Worm (Caenorhabditis elegans) whole organism, L2 larva: Measurements from ENCODE around the gene fbxb-15.

Experiments
- C34F6.9 ChIP-seq: fragments of 150-350 bp; optimal IDR thresholded peaks from 2 replicates; lab custom pipeline; 2014; ENCODE audit warnings: missing biosample characterization, missing genetic modification characterization
- F13H6.1 ChIP-seq: sonication (generic microtip); optimal IDR thresholded peaks from 2 replicates; lab custom pipeline; 2016; ENCODE audit warnings: missing genetic modification characterization, missing compliant biosample characterization
- R02D3.7 ChIP-seq: fragments of 150-350 bp; optimal IDR thresholded peaks from 2 replicates; lab custom pipeline; 2014; ENCODE audit warnings: missing biosample characterization, missing genetic modification characterization
- alr-1 ChIP-seq: fragments of 150-350 bp; optimal IDR thresholded peaks from 2 replicates; lab custom pipeline; 2014; ENCODE audit warnings: missing biosample characterization, missing genetic modification characterization
- aly-2 ChIP-seq: fragments of 150-350 bp; optimal IDR thresholded peaks from 2 replicates; lab custom pipeline; 2014; ENCODE audit warnings: missing biosample characterization, missing genetic modification characterization
- ama-1 ChIP-seq: fragments of 150-350 bp; optimal IDR thresholded peaks from 2 replicates; lab custom pipeline; 2018; ENCODE audit warnings: inconsistent platforms
- ceh-16 ChIP-seq: fragments of 150-350 bp; optimal IDR thresholded peaks from 2 replicates; lab custom pipeline; 2014; ENCODE audit warnings: missing biosample characterization, missing genetic modification characterization
- ceh-82 ChIP-seq: fragments of 150-350 bp; optimal IDR thresholded peaks from 2 replicates; lab custom pipeline; 2014; ENCODE audit warnings: missing biosample characterization, missing genetic modification characterization
- egl-27 ChIP-seq: sonication (generic microtip); optimal IDR thresholded peaks from 3 replicates; lab custom pipeline; 2017; ENCODE audit warnings: missing biosample characterization, missing genetic modification reagents, missing genetic modification characterization
- fos-1 ChIP-seq: fragments of 150-350 bp; optimal IDR thresholded peaks from 2 replicates; lab custom pipeline; 2014; ENCODE audit warnings: missing biosample characterization, missing genetic modification characterization
- gmeb-1 ChIP-seq: fragments of 150-350 bp; optimal IDR thresholded peaks from 2 replicates; lab custom pipeline; 2014; ENCODE audit warnings: missing biosample characterization, missing genetic modification characterization
- lin-11 ChIP-seq: fragments of 150-350 bp; sonication (generic microtip); optimal IDR thresholded peaks from 2 replicates; lab custom pipeline; 2014; ENCODE audit warnings: missing biosample characterization, missing genetic modification characterization, inconsistent platforms, mixed read lengths
- lin-39 ChIP-seq: fragments of 150-350 bp; optimal IDR thresholded peaks from 2 replicates; lab custom pipeline; 2014; ENCODE audit warnings: missing biosample characterization, missing genetic modification reagents, missing genetic modification characterization
- mab-5 ChIP-seq: fragments of 150-350 bp; optimal IDR thresholded peaks from 2 replicates; lab custom pipeline; 2014; ENCODE audit warnings: missing biosample characterization, missing genetic modification characterization
- mdl-1 ChIP-seq, 2 experiments: fragments of 150-350 bp in 1 of 2; sonication (generic microtip) in 1 of 2; optimal IDR thresholded peaks; 2 replicates each; lab custom pipeline; 2017; ENCODE audit warnings: missing biosample characterization in 2 of 2, missing genetic modification characterization in 2 of 2
- nhr-10 ChIP-seq: sonication (generic microtip); optimal IDR thresholded peaks from 2 replicates; lab custom pipeline; 2017; ENCODE audit warnings: missing biosample characterization, missing genetic modification characterization
- nhr-11 ChIP-seq: fragments of 150-350 bp; optimal IDR thresholded peaks from 2 replicates; lab custom pipeline; 2014; ENCODE audit warnings: missing biosample characterization, missing genetic modification characterization
- nhr-21 ChIP-seq: fragments of 150-350 bp; optimal IDR thresholded peaks from 2 replicates; lab custom pipeline; 2014; ENCODE audit warnings: missing biosample characterization, missing genetic modification characterization
- nhr-25 ChIP-seq: fragments of 150-350 bp; sonication (generic microtip); optimal IDR thresholded peaks from 3 replicates; lab custom pipeline; 2014; ENCODE audit warnings: missing biosample characterization, missing genetic modification characterization
- nhr-6 ChIP-seq: fragments of 150-350 bp; optimal IDR thresholded peaks from 2 replicates; lab custom pipeline; 2014; ENCODE audit warnings: missing biosample characterization, missing genetic modification characterization
- nhr-77 ChIP-seq: fragments of 150-350 bp; optimal IDR thresholded peaks from 2 replicates; lab custom pipeline; 2014; ENCODE audit warnings: missing biosample characterization, missing genetic modification characterization
- peb-1 ChIP-seq: fragments of 150-350 bp; optimal IDR thresholded peaks from 2 replicates; lab custom pipeline; 2014; ENCODE audit warnings: missing biosample characterization, missing genetic modification characterization
- sem-4 ChIP-seq: fragments of 150-350 bp; optimal IDR thresholded peaks from 2 replicates; lab custom pipeline; 2014; ENCODE audit warnings: missing biosample characterization, missing genetic modification reagents, missing genetic modification characterization
- skn-1 ChIP-seq: sonication (generic microtip); optimal IDR thresholded peaks from 2 replicates; lab custom pipeline; 2017; ENCODE audit warnings: missing biosample characterization, missing genetic modification characterization
- sma-3 ChIP-seq: sonication (generic microtip); optimal IDR thresholded peaks from 2 replicates; lab custom pipeline; 2016; ENCODE audit warnings: missing genetic modification reagents, missing genetic modification characterization, missing compliant biosample characterization
- snpc-4 ChIP-seq: fragments of 150-350 bp; optimal IDR thresholded peaks from 2 replicates; lab custom pipeline; 2014; ENCODE audit warnings: missing biosample characterization, missing genetic modification characterization
- unc-39 ChIP-seq: fragments of 150-350 bp; optimal IDR thresholded peaks from 2 replicates; lab custom pipeline; 2014; ENCODE audit warnings: missing biosample characterization, missing genetic modification characterization
- zag-1 ChIP-seq: fragments of 150-350 bp; optimal IDR thresholded peaks from 2 replicates; lab custom pipeline; 2014; ENCODE audit warnings: missing biosample characterization, missing genetic modification characterization
- ztf-1 ChIP-seq: fragments of 200-800 bp; sonication (Bioruptor generic); conservative IDR thresholded peaks from 2 replicates; pipeline ENCODE4 v1.3.6; 2022; ENCODE audit warnings: missing genetic modification characterization, missing compliant biosample characterization
- ztf-11 ChIP-seq: sonication (generic microtip); optimal IDR thresholded peaks from 2 replicates; lab custom pipeline; 2017; ENCODE audit warnings: missing biosample characterization, missing genetic modification characterization

fbxb-15 gene

ce11 chrII:1653397-1653796, at the start of gene fbxb-15:
Gene fbxb-15, minus strand, starts transcription at chrII:1653497.
- no peak for TF ChIP-seq zag-1 (tag; lab: Kevin White, UChicago)
- TF ChIP-seq aly-2 (tag; lab: Kevin White, UChicago) = no peak
- no peak for TF ChIP-seq F13H6.1 (tag; lab: Kevin White, UChicago)

DNA sequence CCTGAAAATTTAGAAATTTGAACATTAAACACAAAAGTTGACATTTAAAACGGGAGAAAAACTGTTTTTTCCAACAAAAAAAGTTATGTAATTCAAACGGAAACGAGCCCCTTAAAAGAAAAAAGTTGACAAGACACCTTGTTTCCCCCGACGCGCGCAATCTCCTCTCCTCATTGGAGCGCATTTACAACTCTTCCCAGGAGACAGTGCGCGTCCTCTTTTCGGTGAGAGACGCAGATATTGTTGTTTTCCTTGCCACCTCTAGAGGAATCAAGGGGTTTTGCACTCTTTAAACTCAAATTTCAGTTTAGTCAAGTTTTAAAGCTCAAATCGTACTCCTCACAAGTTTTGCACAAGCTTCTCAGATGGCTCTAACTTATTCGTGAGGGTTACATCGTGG, 42.6 kb upstream of the fbxb-15 start, which contains the start of gene F58E1.13:
TSS of gene F58E1.13 (minus strand) at position 12 of the 400 bp plus-strand sequence.
- no peak for TF ChIP-seq ztf-11 (tag; lab: Kevin White, UChicago)
- TF ChIP-seq sem-4 (tag; lab: Kevin White, UChicago) = no peak
- TF ChIP-seq unc-39 (tag; lab: Kevin White, UChicago) = no peak
- TF ChIP-seq lin-11 (tag; lab: Kevin White, UChicago) = no peak
- no peak for TF ChIP-seq zag-1 (tag; lab: Kevin White, UChicago)
- TF ChIP-seq ztf-1 (GFP tag; lab: Robert Waterston, UW) = no peak
- no peak for TF ChIP-seq nhr-21 (tag; lab: Kevin White, UChicago)
- no peak for TF ChIP-seq nhr-6 (tag; lab: Kevin White, UChicago)
- no peak for TF ChIP-seq nhr-11 (tag; lab: Kevin White, UChicago)

DNA sequence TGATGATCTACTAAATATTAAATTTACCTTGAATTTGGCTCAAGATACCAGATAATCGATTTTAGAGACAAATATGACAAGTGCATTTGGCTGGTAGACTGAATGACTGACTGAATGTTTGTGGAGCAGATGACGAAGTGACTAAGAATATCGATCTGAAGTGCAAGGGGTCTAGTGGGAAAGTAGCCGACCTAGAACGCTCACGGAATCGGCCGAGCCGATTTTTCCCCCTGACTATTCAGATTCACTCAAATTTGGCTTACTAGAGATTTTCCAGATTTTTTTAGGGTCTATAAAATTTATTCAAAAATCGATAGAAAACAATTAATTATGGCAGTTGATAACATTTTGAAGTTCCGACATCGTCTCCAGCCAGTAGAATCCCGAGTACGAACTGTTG, 41.2 kb upstream of the fbxb-15 start, which contains the start of gene fbxc-26:
TSS of gene fbxc-26 (minus strand) at position 101 of the 400 bp plus-strand sequence.
- no peak for TF ChIP-seq skn-1 (tag; lab: Kevin White, UChicago)

DNA sequence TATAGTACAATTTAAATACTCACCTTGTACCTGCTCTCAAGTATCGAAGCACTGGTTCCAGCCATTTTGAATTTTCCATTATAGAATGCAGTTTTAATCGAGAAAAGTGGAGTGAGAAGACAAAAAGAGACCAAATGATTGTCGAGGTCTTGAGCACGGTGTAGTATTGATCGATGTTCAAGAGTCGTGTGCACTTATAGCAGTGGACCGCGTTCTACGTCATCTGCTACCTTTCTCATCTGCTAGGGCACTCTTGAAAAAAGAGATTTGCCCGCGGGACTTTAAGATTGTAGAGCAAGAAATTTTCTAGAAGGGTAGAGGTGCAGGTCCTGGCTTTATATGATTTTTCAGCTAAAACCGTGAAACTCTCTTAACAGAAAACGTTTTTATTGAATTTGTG, 39.5 kb upstream of the fbxb-15 start, which contains the start of gene fbxc-21:
TSS of gene fbxc-21 (minus strand) at position 101 of the 400 bp plus-strand sequence.
- no peak for TF ChIP-seq alr-1 (tag; lab: Kevin White, UChicago)
- TF ChIP-seq C34F6.9 (tag; lab: Kevin White, UChicago) = no peak
- no peak for TF ChIP-seq mab-5
- TF ChIP-seq fos-1 (tag; lab: Kevin White, UChicago) = no peak
- TF ChIP-seq mdl-1 (tag; optimal IDR thresholded peaks at IDR 0.05; lab: Kevin White, UChicago) = no peak
- no peak for TF ChIP-seq ztf-1 (GFP tag; lab: Robert Waterston, UW)
- TF ChIP-seq egl-27 (tag; lab: Kevin White, UChicago) = no peak
- TF ChIP-seq nhr-10 = no peak

DNA sequence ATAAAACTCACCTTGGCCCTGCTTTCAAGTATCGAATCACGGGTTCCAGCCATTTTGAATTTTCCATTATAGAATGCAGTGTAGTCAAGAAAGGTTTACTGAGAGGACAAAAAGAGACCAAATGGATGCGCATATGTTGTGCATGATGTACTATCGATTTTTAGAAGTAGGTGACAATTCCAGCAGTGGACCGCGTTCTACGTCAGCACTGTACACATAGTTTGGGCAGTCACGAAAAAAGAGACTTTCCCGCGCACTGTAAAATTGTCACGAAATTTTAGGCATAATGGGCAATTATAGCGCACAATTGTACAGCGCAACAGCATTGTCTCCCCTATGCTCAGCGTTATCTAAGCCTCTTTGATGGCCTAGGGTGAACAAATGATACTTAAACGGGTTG, 37.7 kb upstream of the fbxb-15 start, which contains the start of gene fbxc-22:
TSS of gene fbxc-22 (minus strand) at position 101 of the 400 bp plus-strand sequence.
- TF ChIP-seq ama-1 (lab: Kevin White, UChicago) (no peak), nhr-25 (tag; lab: Kevin White, UChicago) (no peak), skn-1 (tag; lab: Kevin White, UChicago) (no peak), peb-1 (tag; lab: Kevin White, UChicago) (no peak), nhr-77 (tag; lab: Kevin White, UChicago) (no peak), nhr-11 (tag; lab: Kevin White, UChicago) (no peak), nhr-10 (no peak), nhr-6 (tag; lab: Kevin White, UChicago) (no peak), egl-27 (tag; lab: Kevin White, UChicago) (no peak), snpc-4 (no peak), gmeb-1 (tag; lab: Kevin White, UChicago) (no peak), ceh-82 (tag; lab: Kevin White, UChicago) (no peak), mdl-1 (tag; optimal IDR thresholded peaks at IDR 0.05; lab: Kevin White, UChicago) (no peak), ceh-16 (tag; lab: Kevin White, UChicago) (no peak), ztf-11 (tag; lab: Kevin White, UChicago) (no peak), nhr-21 (tag; lab: Kevin White, UChicago) (no peak), lin-39 (tag; lab: Kevin White, UChicago) (no peak)

DNA sequence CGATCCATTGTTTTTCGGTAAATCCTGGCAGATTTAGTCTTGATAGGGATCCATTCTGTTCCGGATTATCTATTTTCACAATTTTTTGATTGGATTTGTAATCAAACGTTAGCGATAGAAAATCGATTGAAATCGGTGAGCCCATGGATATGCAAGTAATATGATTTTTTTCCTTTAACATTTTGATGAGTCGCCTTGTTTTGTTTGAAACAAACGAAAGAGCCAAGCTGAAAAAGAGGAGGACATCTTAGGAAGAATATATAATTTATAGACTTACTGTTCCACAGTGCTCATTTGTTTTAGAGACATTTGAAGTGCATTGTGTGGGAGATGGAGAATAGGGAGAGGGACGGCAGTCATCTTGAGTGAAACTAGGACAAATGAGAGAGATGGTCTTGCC, 35.5 kb upstream of the fbxb-15 start, which contains the start of the genes fbxb-18 and fbxb-19:
TSS of gene fbxb-18 (minus strand) at position 101 of the 400 bp plus-strand sequence.
TSS of gene fbxb-19 (minus strand) at position 369 of the 400 bp plus-strand sequence.
- TF ChIP-seq nhr-11 (tag; lab: Kevin White, UChicago) (no peak), sem-4 (tag; lab: Kevin White, UChicago) (no peak), egl-27 (tag; lab: Kevin White, UChicago) (no peak), C34F6.9 (tag; lab: Kevin White, UChicago) (no peak), skn-1 (tag; lab: Kevin White, UChicago) (no peak), peb-1 (tag; lab: Kevin White, UChicago) (no peak), nhr-6 (tag; lab: Kevin White, UChicago) (no peak), sma-3 (GFP tag; lab: Kevin White, UChicago) (no peak), nhr-25 (tag; lab: Kevin White, UChicago) (no peak), R02D3.7 (no peak)
